Worm (Caenorhabditis elegans): Measurements from ENCODE around the gene nhr-9.
"Not testable (repeated sequence)": the region's sequence is repeated elsewhere in the genome, so short reads cannot be mapped to it uniquely, and the experiment has no call there.

nhr-9 gene

DNA sequence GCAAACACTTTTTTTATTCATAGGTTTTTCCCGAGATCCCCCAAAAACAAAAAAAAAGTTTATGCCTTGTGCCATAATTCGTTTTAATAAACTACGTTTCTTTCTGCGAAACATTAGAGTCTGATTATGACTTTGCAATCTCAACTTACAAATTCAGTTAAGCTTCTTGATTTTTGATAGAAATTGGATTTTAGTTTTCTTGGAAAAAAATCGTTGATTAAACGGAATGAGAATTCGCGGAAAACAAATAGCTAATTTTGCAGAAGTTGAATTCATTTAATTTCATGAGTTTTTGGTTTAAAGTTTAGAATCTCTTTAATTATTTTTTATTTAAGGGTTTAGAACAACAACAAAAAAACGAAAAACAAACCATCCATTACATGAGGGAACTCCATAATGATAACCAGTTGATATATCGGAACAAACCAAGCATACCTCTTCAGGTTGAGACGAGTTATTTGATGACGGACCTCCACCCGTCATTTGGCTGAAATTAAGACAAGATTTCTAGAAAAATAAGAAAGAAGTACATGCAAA lies 19.8 kb downstream of the nhr-9 start, which contains the start of gene nhr-10:
Gene nhr-10, minus strand, starts transcription at position 487 of the 537 bp plus-strand sequence.
- no peak for TF ChIP-seq hnd-1 (tag; optimal IDR thresholded peaks at IDR 0.05)
- TF ChIP-seq scrt-1 (GFP tag; IDR thresholded peaks at IDR 0.05) = no peak
- TF ChIP-seq tbx-11 (GFP tag; IDR thresholded peaks at IDR 0.05) = no peak

DNA sequence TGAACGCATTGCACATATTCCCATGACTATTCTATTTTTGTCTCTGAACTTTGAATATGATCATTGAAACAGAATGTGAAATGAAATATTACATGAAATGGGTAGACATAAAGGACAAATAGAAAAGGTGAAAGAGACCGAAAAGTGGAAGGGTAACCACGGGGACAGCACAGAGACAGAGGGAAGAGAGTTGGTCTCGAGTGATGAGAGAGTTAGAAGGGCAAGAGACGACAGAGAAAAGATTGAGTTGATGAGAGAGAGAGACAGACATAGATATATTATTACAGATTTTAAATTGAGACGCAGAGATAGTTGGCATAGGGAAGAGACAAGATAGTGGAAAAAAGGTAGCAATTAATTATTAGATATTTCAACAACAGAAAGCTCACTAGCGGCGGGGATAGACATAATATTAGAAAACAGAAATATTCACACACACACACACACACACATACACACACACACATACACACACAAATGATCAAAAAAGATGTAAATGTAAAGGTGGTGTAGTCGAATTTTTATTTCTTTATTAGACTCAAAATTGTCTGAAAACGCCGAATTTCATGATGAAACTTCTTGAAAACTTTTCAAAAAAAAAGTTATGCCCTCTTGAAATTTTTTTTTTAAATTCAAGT lies 21.5 kb downstream of the nhr-9 start:
- TF ChIP-seq hnd-1 (tag; optimal IDR thresholded peaks at IDR 0.05) = no peak
- TF ChIP-seq hmbx-1 (tag; optimal IDR thresholded peaks at IDR 0.05) = no peak
- no peak for TF ChIP-seq tbx-37 (GFP tag; conservative IDR thresholded peaks at IDR 0.05)
- TF ChIP-seq ama-1 (optimal IDR thresholded peaks at IDR 0.05) = no peak
- no peak for TF ChIP-seq hmg-4 (GFP tag; optimal IDR thresholded peaks at IDR 0.05)
- TF ChIP-seq ets-7 (tag; optimal IDR thresholded peaks at IDR 0.05) = no peak

DNA sequence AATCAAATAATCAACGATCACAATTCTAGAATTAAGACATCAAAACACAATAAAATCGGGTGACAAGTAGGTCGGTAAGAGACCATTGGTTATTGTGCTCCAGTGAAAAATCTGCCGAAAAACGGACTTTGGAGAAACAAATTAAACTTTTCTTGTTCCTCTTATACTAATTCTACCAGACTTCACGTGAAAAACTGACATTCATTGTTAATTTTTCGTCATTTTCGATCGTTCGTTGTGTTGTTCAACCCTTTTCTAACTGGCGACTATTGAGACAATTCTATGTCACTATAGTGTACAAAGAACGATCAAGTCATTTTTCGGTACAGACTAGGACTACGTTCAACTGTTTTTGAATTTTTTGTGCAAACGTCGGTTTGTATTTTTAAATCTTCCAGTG lies 25.2 kb downstream of the nhr-9 start:
- TF ChIP-seq pes-1 (GFP tag; IDR thresholded peaks at IDR 0.05) (no peak), ama-1 (optimal IDR thresholded peaks at IDR 0.05) (no peak), F13C5.2 (tag; optimal IDR thresholded peaks at IDR 0.05) (no peak), hnd-1 (tag; optimal IDR thresholded peaks at IDR 0.05) (no peak), ceh-36 (tag; optimal IDR thresholded peaks at IDR 0.05) (no peak), ceh-13 (GFP tag; optimal IDR thresholded peaks at IDR 0.05) (no peak), flt-1 (GFP tag; IDR thresholded peaks at IDR 0.05) (no peak), aly-1 (tag; optimal IDR thresholded peaks at IDR 0.05) (no peak), hmbx-1 (tag; optimal IDR thresholded peaks at IDR 0.05) (no peak), tbx-11 (GFP tag; IDR thresholded peaks at IDR 0.05) (no peak), tra-4 (tag; optimal IDR thresholded peaks at IDR 0.05) (no peak), sea-1 (GFP tag; conservative IDR thresholded peaks at IDR 0.05) (no peak), ets-7 (tag; optimal IDR thresholded peaks at IDR 0.05) (no peak), tbx-37 (GFP tag; conservative IDR thresholded peaks at IDR 0.05) (no peak), B0310.2 (tag; optimal IDR thresholded peaks at IDR 0.05) (no peak), hmg-4 (GFP tag; optimal IDR thresholded peaks at IDR 0.05) (no peak)

ce11 chrIII:7122860-7123259 lies 27.6 kb downstream of the nhr-9 start, which contains the start of the genes B0280.9 and rpia-1:
TSS of gene B0280.9 (minus strand) at chrIII:7122895.
TSS of gene rpia-1 (plus strand) at chrIII:7123128.
- TF ChIP-seq F13C5.2 (tag; optimal IDR thresholded peaks at IDR 0.05) (no peak), aly-1 (tag; optimal IDR thresholded peaks at IDR 0.05) (no peak), hmg-4 (GFP tag; optimal IDR thresholded peaks at IDR 0.05) (no peak)

DNA sequence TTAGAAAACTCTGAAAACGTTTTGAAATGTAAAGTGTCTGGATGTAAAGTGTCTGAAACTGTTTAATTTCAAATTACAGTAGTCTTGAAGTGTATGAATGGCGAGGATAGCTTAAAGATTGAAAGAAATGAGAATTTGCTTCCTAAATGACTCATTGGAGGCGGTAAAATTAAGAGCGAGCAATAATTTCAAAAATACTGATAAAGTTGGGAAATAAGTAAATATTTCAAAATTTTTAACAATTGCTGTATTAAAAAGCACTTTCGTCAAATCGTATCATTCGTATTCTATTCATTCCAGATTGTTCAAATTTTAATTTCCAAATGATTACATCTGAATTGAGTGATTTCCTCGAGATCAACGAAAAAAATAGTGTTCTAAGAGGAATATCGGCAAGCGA lies 29.1 kb downstream of the nhr-9 start, which contains the start of gene B0280.2:
Gene B0280.2, plus strand, starts transcription at position 301 of the 400 bp plus-strand sequence.
- TF ChIP-seq ceh-13 (GFP tag; optimal IDR thresholded peaks at IDR 0.05) = no peak
- no peak for TF ChIP-seq tra-4 (tag; optimal IDR thresholded peaks at IDR 0.05)
- TF ChIP-seq pes-1 (GFP tag; IDR thresholded peaks at IDR 0.05) = no peak
- no peak for TF ChIP-seq hmg-4 (GFP tag; optimal IDR thresholded peaks at IDR 0.05)
- no peak for TF ChIP-seq ama-1 (optimal IDR thresholded peaks at IDR 0.05)
- TF ChIP-seq ets-7 (tag; optimal IDR thresholded peaks at IDR 0.05) = no peak
- no peak for TF ChIP-seq flt-1 (GFP tag; IDR thresholded peaks at IDR 0.05)
- TF ChIP-seq scrt-1 (GFP tag; IDR thresholded peaks at IDR 0.05) = no peak
- TF ChIP-seq tbx-11 (GFP tag; IDR thresholded peaks at IDR 0.05) = no peak
- no peak for TF ChIP-seq B0310.2 (tag; optimal IDR thresholded peaks at IDR 0.05)
- no peak for TF ChIP-seq hmbx-1 (tag; optimal IDR thresholded peaks at IDR 0.05)
- no peak for TF ChIP-seq ceh-36 (tag; optimal IDR thresholded peaks at IDR 0.05)

ce11 chrIII:7128601-7129000 lies 33.3 kb downstream of the nhr-9 start, which contains the start of gene viro-2:
TSS of gene viro-2 (plus strand) at chrIII:7128901.
- not testable (repeated sequence) for TF ChIP-seq hnd-1 (tag; optimal IDR thresholded peaks at IDR 0.05); ama-1 (optimal IDR thresholded peaks at IDR 0.05); hmg-4 (GFP tag; optimal IDR thresholded peaks at IDR 0.05)

DNA sequence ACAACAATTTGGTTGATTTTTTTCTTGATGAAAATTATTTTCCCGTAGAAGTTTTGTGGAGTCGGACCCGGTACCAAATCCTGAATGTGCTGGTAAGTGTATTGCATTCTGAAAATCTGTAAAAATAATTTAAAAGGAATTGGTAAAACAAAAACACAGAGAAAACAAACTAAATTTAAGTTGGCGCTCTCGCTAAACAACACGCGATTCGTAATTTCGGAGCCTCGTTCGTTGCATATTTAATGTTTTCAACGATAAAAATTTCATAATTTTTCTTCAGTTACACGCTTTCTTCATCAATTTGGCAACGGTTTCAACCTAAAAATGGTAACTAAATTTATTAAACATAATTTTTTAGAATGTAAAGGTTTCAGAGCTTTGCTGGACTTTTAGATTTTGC lies 38.3 kb downstream of the nhr-9 start, which contains the start of the genes pot-1 and ggtb-1:
Gene pot-1, minus strand, starts transcription at position 120 of the 400 bp plus-strand sequence.
Gene ggtb-1, plus strand, starts transcription at position 208 of the 400 bp plus-strand sequence.
- TF ChIP-seq ama-1 (optimal IDR thresholded peaks at IDR 0.05) (no peak), scrt-1 (GFP tag; IDR thresholded peaks at IDR 0.05) (no peak), tbx-37 (GFP tag; conservative IDR thresholded peaks at IDR 0.05) (no peak)

- TF ChIP-seq hmg-4 (GFP tag; optimal IDR thresholded peaks at IDR 0.05) = no peak
- TF ChIP-seq tbx-37 (GFP tag; conservative IDR thresholded peaks at IDR 0.05) = no peak
- TF ChIP-seq tra-4 (tag; optimal IDR thresholded peaks at IDR 0.05) = no peak
- no peak for TF ChIP-seq B0310.2 (tag; optimal IDR thresholded peaks at IDR 0.05)
- TF ChIP-seq ceh-36 (tag; optimal IDR thresholded peaks at IDR 0.05) = no peak
- TF ChIP-seq hnd-1 (tag; optimal IDR thresholded peaks at IDR 0.05) = no peak
- TF ChIP-seq hmbx-1 (tag; optimal IDR thresholded peaks at IDR 0.05) = no peak
- TF ChIP-seq ets-7 (tag; optimal IDR thresholded peaks at IDR 0.05) = no peak
- TF ChIP-seq pes-1 (GFP tag; IDR thresholded peaks at IDR 0.05) = no peak
- no peak for TF ChIP-seq aly-1 (tag; optimal IDR thresholded peaks at IDR 0.05)
- no peak for TF ChIP-seq ama-1 (optimal IDR thresholded peaks at IDR 0.05)
Measured at ce11 chrIII:7136015-7136414, 40.8 kb downstream of the nhr-9 start, which contains the start of gene B0280.17. TSS of gene B0280.17 (minus strand) at chrIII:7136115.
